Fruit fly (Drosophila melanogaster) whole organism, adult: ENCODE data around the gene Prp5.
A peak's percentile ranks its signal among the peaks of the same experiment; 100 is the strongest.

Experiments
- CG11617 ChIP-seq: fragments of 200-800 bp; sonication (Bioruptor generic); optimal IDR thresholded peaks from 2 replicates; lab custom pipeline; 2017; ENCODE audit warnings: mild to moderate bottlenecking, missing biosample characterization, missing genetic modification reagents, missing genetic modification characterization
- CG12768 ChIP-seq: fragments of 200-800 bp; sonication (Bioruptor generic); optimal IDR thresholded peaks from 2 replicates; lab custom pipeline; 2017; ENCODE audit warnings: missing biosample characterization, missing genetic modification characterization, mild to moderate bottlenecking, moderate library complexity, missing genetic modification reagents
- CG14711 ChIP-seq: fragments of 200-800 bp; sonication (Bioruptor generic); optimal IDR thresholded peaks from 2 replicates; lab custom pipeline; 2018; ENCODE audit warnings: missing biosample characterization, mild to moderate bottlenecking, missing genetic modification characterization, moderate library complexity
- CG1620 ChIP-seq: fragments of 200-800 bp; sonication (Bioruptor generic); optimal IDR thresholded peaks from 2 replicates; lab custom pipeline; 2016; ENCODE audit warnings: missing biosample characterization, missing genetic modification characterization
- CG33017 ChIP-seq: fragments of 200-800 bp; sonication (Bioruptor generic); optimal IDR thresholded peaks from 2 replicates; lab custom pipeline; 2018; ENCODE audit warnings: missing biosample characterization, mild to moderate bottlenecking, missing genetic modification characterization, moderate library complexity
- CG5204 ChIP-seq: fragments of 200-800 bp; sonication (Bioruptor generic); optimal IDR thresholded peaks from 2 replicates; lab custom pipeline; 2016; ENCODE audit warnings: missing biosample characterization, missing genetic modification characterization
- CG7045 ChIP-seq: fragments of 200-800 bp; sonication (Bioruptor generic); optimal IDR thresholded peaks from 2 replicates; lab custom pipeline; 2017; ENCODE audit warnings: missing biosample characterization, mild to moderate bottlenecking, missing genetic modification characterization
- CG7101 ChIP-seq: fragments of 200-800 bp; sonication (Bioruptor generic); optimal IDR thresholded peaks from 2 replicates; lab custom pipeline; 2018; ENCODE audit warnings: missing biosample characterization, mild to moderate bottlenecking, missing genetic modification characterization, moderate library complexity
- Clk ChIP-seq: fragments of 200-800 bp; sonication (Bioruptor generic); optimal IDR thresholded peaks from 2 replicates; lab custom pipeline; 2017; ENCODE audit warnings: missing biosample characterization, missing genetic modification characterization
- Crg-1 ChIP-seq: fragments of 200-800 bp; sonication (Bioruptor generic); optimal IDR thresholded peaks from 2 replicates; lab custom pipeline; 2016; ENCODE audit warnings: missing biosample characterization, missing genetic modification characterization
- Hr96 ChIP-seq: fragments of 200-800 bp; sonication (Bioruptor generic); optimal IDR thresholded peaks from 2 replicates; lab custom pipeline; 2016; ENCODE audit warnings: missing biosample characterization, missing genetic modification characterization
- Mnt ChIP-seq: fragments of 200-800 bp; sonication (Bioruptor generic); optimal IDR thresholded peaks from 2 replicates; lab custom pipeline; 2016; ENCODE audit warnings: missing biosample characterization, mild to moderate bottlenecking, missing genetic modification characterization
- bab1 ChIP-seq: fragments of 200-800 bp; sonication (Bioruptor generic); optimal IDR thresholded peaks from 3 replicates; lab custom pipeline; 2019; ENCODE audit warnings: missing biosample characterization, mild to moderate bottlenecking, missing genetic modification characterization, moderate library complexity
- cic ChIP-seq: fragments of 200-800 bp; sonication (Bioruptor generic); optimal IDR thresholded peaks from 2 replicates; lab custom pipeline; 2017; ENCODE audit warnings: missing biosample characterization, mild to moderate bottlenecking, missing genetic modification characterization, moderate library complexity
- cnc ChIP-seq, 2 experiments: fragments of >200 bp; optimal IDR thresholded peaks; 2 replicates each; lab custom pipeline; 2017
- kay ChIP-seq: fragments of 200-800 bp; sonication (Bioruptor generic); peaks from one replicate; lab custom pipeline; 2016; ENCODE audit warnings: missing biosample characterization, missing genetic modification characterization, borderline replicate concordance
- ovo ChIP-seq: fragments of 200-800 bp; sonication (Bioruptor generic); optimal IDR thresholded peaks from 2 replicates; lab custom pipeline; 2016; ENCODE audit warnings: missing biosample characterization, missing genetic modification characterization
- pad ChIP-seq: fragments of 200-800 bp; sonication (Bioruptor generic); optimal IDR thresholded peaks from 3 replicates; lab custom pipeline; 2017; ENCODE audit warnings: missing biosample characterization, missing genetic modification characterization, mild to moderate bottlenecking, moderate library complexity, missing genetic modification reagents
- tj ChIP-seq: fragments of 200-800 bp; sonication (Bioruptor generic); optimal IDR thresholded peaks from 3 replicates; lab custom pipeline; 2017; ENCODE audit warnings: missing biosample characterization, mild to moderate bottlenecking, missing genetic modification characterization, moderate library complexity
- toe ChIP-seq: fragments of 200-800 bp; sonication (Bioruptor generic); optimal IDR thresholded peaks from 2 replicates; lab custom pipeline; 2016; ENCODE audit warnings: missing biosample characterization, missing genetic modification characterization

The Prp5 gene

dm6 chrX:15313829-15314324 is 31.1 kb upstream of the Prp5 start:
- TF ChIP-seq tj (GFP tag; lab: Kevin White, UChicago) = peak; percentile 78
- TF ChIP-seq pad (GFP tag; lab: Kevin White, UChicago) = peak; percentile 76
- peak; percentile 55 for TF ChIP-seq Mnt (GFP tag; lab: Kevin White, UChicago)
- peak; percentile 90 for TF ChIP-seq CG11617 (GFP tag; lab: Kevin White, UChicago)
- TF ChIP-seq kay (GFP tag; lab: Kevin White, UChicago) = no peak
- peak; percentile 69 for TF ChIP-seq CG33017 (tag; lab: Kevin White, UChicago)
- TF ChIP-seq CG1620 (GFP tag; lab: Kevin White, UChicago) = peak; percentile 46
- peak; percentile 76 for TF ChIP-seq cic (GFP tag; lab: Kevin White, UChicago)
- peak; percentile 70 for TF ChIP-seq Clk (GFP tag; lab: Kevin White, UChicago)
- peak; percentile 90 for TF ChIP-seq CG7101 (tag; lab: Kevin White, UChicago)
- TF ChIP-seq CG5204 (GFP tag; lab: Kevin White, UChicago) = peak; percentile 43
- peak; percentile 72 for TF ChIP-seq CG7045
- TF ChIP-seq CG12768 = peak; percentile 75
- TF ChIP-seq Hr96 = peak; percentile 19
- peak; percentile 56 for TF ChIP-seq bab1 (GFP tag; lab: Kevin White, UChicago)
- peak; percentile 31 for TF ChIP-seq toe (GFP tag; lab: Kevin White, UChicago)
- TF ChIP-seq cnc (optimal IDR thresholded peaks at IDR 0.05; lab: Kevin White, UChicago) = no peak
- peak; percentile 83 for TF ChIP-seq CG14711
- TF ChIP-seq Crg-1 (GFP tag; lab: Kevin White, UChicago) = no peak
- TF ChIP-seq ovo (GFP tag; lab: Kevin White, UChicago) = peak; percentile 60

- peak; percentile 41 for TF ChIP-seq Crg-1 (GFP tag; lab: Kevin White, UChicago)
- TF ChIP-seq Hr96 = peak; percentile 49
- TF ChIP-seq toe (GFP tag; lab: Kevin White, UChicago) = peak; percentile 14
- TF ChIP-seq CG1620 (GFP tag; lab: Kevin White, UChicago) = peak; percentile 73
- no peak for TF ChIP-seq CG11617 (GFP tag; lab: Kevin White, UChicago)
- TF ChIP-seq kay (GFP tag; lab: Kevin White, UChicago) = no peak
- peak; percentile 54 for TF ChIP-seq Mnt (GFP tag; lab: Kevin White, UChicago)
- peak; percentile 33 for TF ChIP-seq CG7101 (tag; lab: Kevin White, UChicago)
These were observed 25.7 kb upstream of the Prp5 start, which contains the start of gene Top1 for dm6 chrX:15319290-15319689. Gene Top1 (plus strand): TSS chrX:15319479.

- TF ChIP-seq bab1 (GFP tag; lab: Kevin White, UChicago) (peak; percentile 40), CG1620 (GFP tag; lab: Kevin White, UChicago) (peak; percentile 5), Clk (GFP tag; lab: Kevin White, UChicago) (no peak), toe (GFP tag; lab: Kevin White, UChicago) (no peak), Mnt (GFP tag; lab: Kevin White, UChicago) (peak; percentile 84), Hr96 (no peak), CG7101 (tag; lab: Kevin White, UChicago) (peak; percentile 31), CG7045 (no peak), kay (GFP tag; lab: Kevin White, UChicago) (no peak), CG14711 (no peak), CG11617 (GFP tag; lab: Kevin White, UChicago) (no peak), cic (GFP tag; lab: Kevin White, UChicago) (peak; percentile 38), Crg-1 (GFP tag; lab: Kevin White, UChicago) (peak; percentile 13), cnc (optimal IDR thresholded peaks at IDR 0.05; lab: Kevin White, UChicago) (no peak), ovo (GFP tag; lab: Kevin White, UChicago) (no peak), tj (GFP tag; lab: Kevin White, UChicago) (peak; percentile 54), CG12768 (no peak), pad (GFP tag; lab: Kevin White, UChicago) (peak; percentile 63), CG5204 (GFP tag; lab: Kevin White, UChicago) (no peak), CG33017 (tag; lab: Kevin White, UChicago) (no peak)
These were observed 25.1 kb upstream of the Prp5 start for dm6 chrX:15319699-15320482.

- peak; percentile 46 for TF ChIP-seq CG11617 (GFP tag; lab: Kevin White, UChicago)
- peak; percentile 16 for TF ChIP-seq tj (GFP tag; lab: Kevin White, UChicago)
- TF ChIP-seq bab1 (GFP tag; lab: Kevin White, UChicago) = no peak
- peak; percentile 19 for TF ChIP-seq CG5204 (GFP tag; lab: Kevin White, UChicago)
- TF ChIP-seq CG12768 = peak; percentile 38
These were observed 24.4 kb upstream of the Prp5 start for dm6 chrX:15320522-15320921.

- no peak for TF ChIP-seq pad (GFP tag; lab: Kevin White, UChicago)
- TF ChIP-seq tj (GFP tag; lab: Kevin White, UChicago) = no peak
- no peak for TF ChIP-seq kay (GFP tag; lab: Kevin White, UChicago)
- TF ChIP-seq ovo (GFP tag; lab: Kevin White, UChicago) = no peak
- no peak for TF ChIP-seq bab1 (GFP tag; lab: Kevin White, UChicago)
- no peak for TF ChIP-seq CG1620 (GFP tag; lab: Kevin White, UChicago)
- no peak for TF ChIP-seq cic (GFP tag; lab: Kevin White, UChicago)
- TF ChIP-seq Clk (GFP tag; lab: Kevin White, UChicago) = no peak
- no peak for TF ChIP-seq CG33017 (tag; lab: Kevin White, UChicago)
- TF ChIP-seq Mnt (GFP tag; lab: Kevin White, UChicago) = no peak
- no peak for TF ChIP-seq CG14711
- TF ChIP-seq CG12768 = no peak
These were observed 24.0 kb upstream of the Prp5 start for dm6 chrX:15320973-15321372.
